Fruit fly (Drosophila melanogaster) Kc167 (cell line): Measurements from ENCODE around the gene CG43407.

Source experiments
- Myc ChIP-seq: fragments of >200 bp; optimal IDR thresholded peaks from 2 replicates; lab custom pipeline; 2017; ENCODE audit warnings: missing external identifiers
- Sin3A ChIP-seq: fragments of >200 bp; optimal IDR thresholded peaks from 2 replicates; lab custom pipeline; 2018; ENCODE audit warnings: missing external identifiers
- h ChIP-seq: fragments of >200 bp; optimal IDR thresholded peaks from 3 replicates; lab custom pipeline; 2018; ENCODE audit warnings: missing external identifiers
- insv ChIP-seq: fragments of >200 bp; optimal IDR thresholded peaks from 3 replicates; lab custom pipeline; 2018; ENCODE audit warnings: missing external identifiers
- psq ChIP-seq: fragments of >200 bp; optimal IDR thresholded peaks from 2 replicates; lab custom pipeline; 2017; ENCODE audit warnings: missing external identifiers
- ttk ChIP-seq: sonication (Bioruptor generic); optimal IDR thresholded peaks from 2 replicates; lab custom pipeline; 2017; ENCODE audit warnings: missing external identifiers

Gene CG43407

dm6 chr3L:19071173-19071844 is 18.1 kb upstream of the CG43407 start:
- TF ChIP-seq psq (lab: Kevin White, UChicago): no peak
- TF ChIP-seq Sin3A (lab: Kevin White, UChicago): no peak

dm6 chr3L:19063410-19063752 is 10.2 kb upstream of the CG43407 start:
- TF ChIP-seq psq (lab: Kevin White, UChicago): no peak
- no peak for TF ChIP-seq ttk
- TF ChIP-seq insv (lab: Kevin White, UChicago): no peak
- no peak for TF ChIP-seq Myc (lab: Kevin White, UChicago)
- no peak for TF ChIP-seq Sin3A (lab: Kevin White, UChicago)
- no peak for TF ChIP-seq h (lab: Kevin White, UChicago)

dm6 chr3L:19062472-19063409 is 9.6 kb upstream of the CG43407 start, which contains the start of the genes Ugt316A1 and Sfxn2:
TSS of gene Ugt316A1 (minus strand) at chr3L:19062816.
TSS of gene Sfxn2 (plus strand) at chr3L:19063165.
- TF ChIP-seq ttk (no peak), insv (lab: Kevin White, UChicago) (no peak), Myc (lab: Kevin White, UChicago) (no peak), Sin3A (lab: Kevin White, UChicago) (no peak), h (lab: Kevin White, UChicago) (no peak), psq (lab: Kevin White, UChicago) (no peak)

dm6 chr3L:19058824-19059223 is 5.6 kb upstream of the CG43407 start:
- no peak for TF ChIP-seq ttk
- no peak for TF ChIP-seq Myc (lab: Kevin White, UChicago)
- TF ChIP-seq h (lab: Kevin White, UChicago): no peak
- no peak for TF ChIP-seq insv (lab: Kevin White, UChicago)
- no peak for TF ChIP-seq Sin3A (lab: Kevin White, UChicago)

dm6 chr3L:19056857-19057324 is 3.7 kb upstream of the CG43407 start:
- TF ChIP-seq h (lab: Kevin White, UChicago) (no peak), Myc (lab: Kevin White, UChicago) (no peak), ttk (no peak), psq (lab: Kevin White, UChicago) (no peak), insv (lab: Kevin White, UChicago) (no peak), Sin3A (lab: Kevin White, UChicago) (no peak)

- TF ChIP-seq ttk: no peak
- TF ChIP-seq Myc (lab: Kevin White, UChicago): no peak
- no peak for TF ChIP-seq psq (lab: Kevin White, UChicago)
- TF ChIP-seq h (lab: Kevin White, UChicago): no peak
- no peak for TF ChIP-seq Sin3A (lab: Kevin White, UChicago)
- TF ChIP-seq insv (lab: Kevin White, UChicago): no peak
These were observed 1.9 kb upstream of the CG43407 start for dm6 chr3L:19055064-19055463.

dm6 chr3L:19054266-19054665 is 1.1 kb upstream of the CG43407 start:
- no peak for TF ChIP-seq h (lab: Kevin White, UChicago)
- TF ChIP-seq psq (lab: Kevin White, UChicago): no peak
- TF ChIP-seq ttk: no peak
- TF ChIP-seq Sin3A (lab: Kevin White, UChicago): no peak
- no peak for TF ChIP-seq Myc (lab: Kevin White, UChicago)
- no peak for TF ChIP-seq insv (lab: Kevin White, UChicago)

- TF ChIP-seq insv (lab: Kevin White, UChicago): no peak
- no peak for TF ChIP-seq Myc (lab: Kevin White, UChicago)
- no peak for TF ChIP-seq h (lab: Kevin White, UChicago)
- TF ChIP-seq psq (lab: Kevin White, UChicago): no peak
- TF ChIP-seq Sin3A (lab: Kevin White, UChicago): no peak
- TF ChIP-seq ttk: no peak
These were observed 1.3 kb downstream of the CG43407 start, which contains the start of gene Acp76A for dm6 chr3L:19051926-19052325. TSS of gene Acp76A (minus strand) at chr3L:19052026.

- TF ChIP-seq insv (lab: Kevin White, UChicago) (no peak), h (lab: Kevin White, UChicago) (no peak)
These were observed 3.3 kb downstream of the CG43407 start for dm6 chr3L:19049669-19050510.

dm6 chr3L:19048761-19049160 is 4.4 kb downstream of the CG43407 start:
- no peak for TF ChIP-seq Sin3A (lab: Kevin White, UChicago)
- no peak for TF ChIP-seq insv (lab: Kevin White, UChicago)
- TF ChIP-seq psq (lab: Kevin White, UChicago): no peak
- no peak for TF ChIP-seq ttk
- no peak for TF ChIP-seq h (lab: Kevin White, UChicago)
- no peak for TF ChIP-seq Myc (lab: Kevin White, UChicago)

- TF ChIP-seq ttk: no peak
- no peak for TF ChIP-seq Myc (lab: Kevin White, UChicago)
These were observed 4.9 kb downstream of the CG43407 start for dm6 chr3L:19048257-19048656.
